Worm (Caenorhabditis elegans) whole organism, young adult: ENCODE data around the gene nlp-43.

Experiments used
- aptf-3 ChIP-seq: fragments of 200-800 bp; sonication (Bioruptor generic); IDR thresholded peaks from 2 replicates; pipeline ENCODE4 v1.3.6; 2022; ENCODE audit warnings: missing genetic modification characterization, missing compliant biosample characterization
- attf-3 ChIP-seq: fragments of 200-800 bp; sonication (Bioruptor generic); conservative IDR thresholded peaks from 2 replicates; pipeline ENCODE4 v1.3.6; 2022; ENCODE audit warnings: missing genetic modification reagents, missing genetic modification characterization, missing compliant biosample characterization
- egl-44 ChIP-seq: fragments of 200-800 bp; sonication (Bioruptor generic); IDR thresholded peaks from 2 replicates; pipeline ENCODE4 v1.3.6; 2022; ENCODE audit warnings: missing genetic modification reagents, missing genetic modification characterization, missing compliant biosample characterization
- fkh-3 ChIP-seq: sonication (generic microtip); optimal IDR thresholded peaks from 2 replicates; lab custom pipeline; 2016; ENCODE audit warnings: mild to moderate bottlenecking, missing genetic modification characterization, missing compliant biosample characterization
- let-526 ChIP-seq: fragments of 200-800 bp; sonication (Bioruptor generic); IDR thresholded peaks from 2 replicates; pipeline ENCODE4 v1.3.6; 2022; ENCODE audit warnings: missing genetic modification reagents, missing genetic modification characterization, missing compliant biosample characterization
- madf-6 ChIP-seq: fragments of 200-800 bp; sonication (Bioruptor generic); IDR thresholded peaks from 2 replicates; pipeline ENCODE4 v1.3.6; 2022; ENCODE audit warnings: missing genetic modification reagents, missing genetic modification characterization, missing compliant biosample characterization
- mxl-1 ChIP-seq: sonication (generic microtip); optimal IDR thresholded peaks from 2 replicates; lab custom pipeline; 2016; ENCODE audit warnings: missing genetic modification characterization, missing compliant biosample characterization
- pha-4 ChIP-seq: fragments of 150-350 bp; sonication (generic microtip); optimal IDR thresholded peaks from 2 replicates; lab custom pipeline; 2014; ENCODE audit warnings: missing biosample characterization, missing genetic modification reagents, missing genetic modification characterization
- snpc-3.4 ChIP-seq: sonication (generic microtip); optimal IDR thresholded peaks from 2 replicates; lab custom pipeline; 2017; ENCODE audit warnings: missing genetic modification characterization, mild to moderate bottlenecking, missing compliant biosample characterization, antibody characterized with exemption, moderate library complexity, missing genotype, missing genetic modification reagents

- TF ChIP-seq mxl-1 = no peak
- no peak for TF ChIP-seq fkh-3
- no peak for TF ChIP-seq pha-4 (tag; lab: Kevin White, UChicago)
- TF ChIP-seq madf-6 = no peak
- no peak for TF ChIP-seq attf-3 (GFP tag; lab: Robert Waterston, UW)
- no peak for TF ChIP-seq snpc-3.4 (tag; lab: Kevin White, UChicago)
- TF ChIP-seq egl-44 (GFP tag; lab: Robert Waterston, UW) = no peak
- no peak for TF ChIP-seq aptf-3 (GFP tag; lab: Robert Waterston, UW)
- no peak for TF ChIP-seq let-526
Observed at ce11 chrIII:5071509-5071908, 29.3 kb downstream of the nlp-43 start, which contains the start of gene C45G9.12.
